Fruit fly (Drosophila melanogaster): ENCODE results near the gene CG6693.

CG6693 gene

dm6 chr3R:11236041-11236440 lies 14.6 kb upstream of the CG6693 start, which contains the start of gene CG31441:
Gene CG31441, plus strand, starts transcription at chr3R:11236286.
- TF ChIP-seq CTCF (optimal IDR thresholded peaks at IDR 0.05) (no peak), CG8478 (optimal IDR thresholded peaks at IDR 0.05) (no peak)

dm6 chr3R:11234918-11235371 lies 13.5 kb upstream of the CG6693 start, which contains the start of the genes Arfip and CG17721:
Gene Arfip, minus strand, starts transcription at chr3R:11235013.
Gene CG17721, plus strand, starts transcription at chr3R:11235140.
- TF ChIP-seq CG8478 (optimal IDR thresholded peaks at IDR 0.05) (no peak), CTCF (optimal IDR thresholded peaks at IDR 0.05) (peak in 1 of 2 experiments; percentile 11)

- TF ChIP-seq CTCF (optimal IDR thresholded peaks at IDR 0.05) = no peak
Observed at dm6 chr3R:11231705-11232261, 10.3 kb upstream of the CG6693 start, which contains the start of the genes CG17187 and Dph3. Gene CG17187, minus strand, starts transcription at chr3R:11231879. Gene Dph3, plus strand, starts transcription at chr3R:11231912.

dm6 chr3R:11231037-11231436 lies 9.6 kb upstream of the CG6693 start:
- TF ChIP-seq CTCF (optimal IDR thresholded peaks at IDR 0.05) (no peak), CG8478 (optimal IDR thresholded peaks at IDR 0.05) (no peak)

dm6 chr3R:11230392-11230791 lies 9.0 kb upstream of the CG6693 start, which contains the start of gene GCC88:
Gene GCC88, minus strand, starts transcription at chr3R:11230600.
- TF ChIP-seq CTCF (optimal IDR thresholded peaks at IDR 0.05) = no peak
- no peak for TF ChIP-seq CG8478 (optimal IDR thresholded peaks at IDR 0.05)

dm6 chr3R:11226496-11226895 lies 5.1 kb upstream of the CG6693 start, which contains the start of gene CG17726:
Gene CG17726, plus strand, starts transcription at chr3R:11226762.
- no peak for TF ChIP-seq CG8478 (optimal IDR thresholded peaks at IDR 0.05)

dm6 chr3R:11225220-11225619 lies 3.8 kb upstream of the CG6693 start, which contains the start of gene scpr-C:
Gene scpr-C, plus strand, starts transcription at chr3R:11225520.
- TF ChIP-seq CG8478 (optimal IDR thresholded peaks at IDR 0.05) (no peak), CTCF (optimal IDR thresholded peaks at IDR 0.05) (no peak)

dm6 chr3R:11224478-11224877 lies 3.0 kb upstream of the CG6693 start:
- TF ChIP-seq CTCF (optimal IDR thresholded peaks at IDR 0.05) (no peak), CG8478 (optimal IDR thresholded peaks at IDR 0.05) (no peak)

- TF ChIP-seq CG8478 (optimal IDR thresholded peaks at IDR 0.05) = no peak
- no peak for TF ChIP-seq CTCF (optimal IDR thresholded peaks at IDR 0.05)
Observed at dm6 chr3R:11222587-11222986, 1.1 kb upstream of the CG6693 start.

- TF ChIP-seq CG8478 (optimal IDR thresholded peaks at IDR 0.05) (no peak), CTCF (optimal IDR thresholded peaks at IDR 0.05) (no peak)
Observed at dm6 chr3R:11219883-11220282, 1.6 kb downstream of the CG6693 start, which contains the start of gene CG6689. Gene CG6689, minus strand, starts transcription at chr3R:11220064.

dm6 chr3R:11216156-11216630 lies 5.2 kb downstream of the CG6693 start, which contains the start of the genes RpS25 and CG4820:
Gene RpS25, minus strand, starts transcription at chr3R:11216287.
Gene CG4820, plus strand, starts transcription at chr3R:11216535.
- TF ChIP-seq CTCF (optimal IDR thresholded peaks at IDR 0.05) (peak; percentile 3 to 55), CG8478 (optimal IDR thresholded peaks at IDR 0.05) (no peak)

- TF ChIP-seq CTCF (optimal IDR thresholded peaks at IDR 0.05) = no peak
- TF ChIP-seq CG8478 (optimal IDR thresholded peaks at IDR 0.05) = no peak
Observed at dm6 chr3R:11214449-11214950, 6.9 kb downstream of the CG6693 start, which contains the start of gene ZnT86D. Gene ZnT86D, minus strand, starts transcription at chr3R:11214539.

- peak; percentile 31 to 42 for TF ChIP-seq CTCF (optimal IDR thresholded peaks at IDR 0.05)
- TF ChIP-seq CG8478 (optimal IDR thresholded peaks at IDR 0.05) = no peak
Observed at dm6 chr3R:11211291-11212061, 10.0 kb downstream of the CG6693 start.

dm6 chr3R:11209801-11210402 lies 11.5 kb downstream of the CG6693 start, which contains the start of the genes SdhC and Tctp:
Gene SdhC, minus strand, starts transcription at chr3R:11209849.
Gene Tctp, plus strand, starts transcription at chr3R:11210247.
- no peak for TF ChIP-seq CG8478 (optimal IDR thresholded peaks at IDR 0.05)
- TF ChIP-seq CTCF (optimal IDR thresholded peaks at IDR 0.05) = no peak
